Fruit fly (Drosophila melanogaster) whole organism, embryonic: ENCODE data around the gene gish.

Experiments used
- Asciz ChIP-seq: fragments of 200-800 bp; sonication (Bioruptor generic); optimal IDR thresholded peaks from 2 replicates; lab custom pipeline; 2017; ENCODE audit warnings: missing biosample characterization, mild to moderate bottlenecking, missing genetic modification characterization, missing genetic modification reagents
- CG17568 ChIP-seq: fragments of 200-800 bp; sonication (Bioruptor generic); optimal IDR thresholded peaks from 2 replicates; lab custom pipeline; 2018; ENCODE audit warnings: missing biosample characterization, mild to moderate bottlenecking, missing genetic modification characterization, moderate library complexity
- CG31388 ChIP-seq: fragments of 200-800 bp; sonication (Bioruptor generic); optimal IDR thresholded peaks from 2 replicates; lab custom pipeline; 2016; ENCODE audit warnings: missing biosample characterization, missing genetic modification characterization
- CTCF ChIP-seq: fragments of 200-800 bp; sonication (Bioruptor generic); optimal IDR thresholded peaks from 2 replicates; lab custom pipeline; 2017; ENCODE audit warnings: missing biosample characterization, mild to moderate bottlenecking, missing genetic modification characterization, moderate library complexity
- fd102C ChIP-seq: fragments of 200-800 bp; sonication (Bioruptor generic); optimal IDR thresholded peaks from 2 replicates; lab custom pipeline; 2018; ENCODE audit warnings: missing biosample characterization, mild to moderate bottlenecking, missing genetic modification characterization, moderate library complexity
- mld ChIP-seq: fragments of 200-800 bp; sonication (Bioruptor generic); IDR thresholded peaks from 3 replicates; pipeline ENCODE4 v1.3.6; 2022; ENCODE audit warnings: missing biosample characterization, missing genetic modification characterization; ENCODE audit not compliant: partially characterized antibody
- slp2 ChIP-seq: fragments of 200-800 bp; sonication (Bioruptor generic); optimal IDR thresholded peaks from 2 replicates; lab custom pipeline; 2016; ENCODE audit warnings: missing biosample characterization, missing genetic modification characterization
- zfh2 ChIP-seq: fragments of 200-800 bp; sonication (Bioruptor generic); optimal IDR thresholded peaks from 2 replicates; lab custom pipeline; 2016; ENCODE audit warnings: missing biosample characterization, missing genetic modification characterization

- TF ChIP-seq CG17568 (GFP tag; lab: Kevin White, UChicago) = no peak
- TF ChIP-seq slp2 (GFP tag; lab: Kevin White, UChicago) = no peak
- no peak for TF ChIP-seq fd102C (GFP tag; lab: Kevin White, UChicago)
- no peak for TF ChIP-seq zfh2
- TF ChIP-seq CG31388 (GFP tag; lab: Kevin White, UChicago) = no peak
- no peak for TF ChIP-seq Asciz (GFP tag; lab: Kevin White, UChicago)
- no peak for TF ChIP-seq mld (GFP tag; lab: Robert Waterston, UW)
- TF ChIP-seq CTCF (GFP tag; lab: Kevin White, UChicago) = no peak
Measured at dm6 chr3R:16347626-16348264, 75.5 kb downstream of the gish start.
